Worm (Caenorhabditis elegans) whole organism, L4 larva: Measurements from ENCODE around the gene Y45G5AM.6.

Experiments used
- F37D6.2 ChIP-seq: sonication (generic microtip); optimal IDR thresholded peaks from 2 replicates; lab custom pipeline; 2016; ENCODE audit warnings: mild to moderate bottlenecking, missing genetic modification characterization, missing compliant biosample characterization
- R02D3.7 ChIP-seq: fragments of 150-350 bp; sonication (generic microtip); optimal IDR thresholded peaks from 3 replicates; lab custom pipeline; 2014; ENCODE audit warnings: missing biosample characterization, missing genetic modification characterization
- T20F7.1 ChIP-seq: fragments of 200-800 bp; sonication (Bioruptor generic); optimal IDR thresholded peaks from 2 replicates; lab custom pipeline; 2018; ENCODE audit warnings: mild to moderate bottlenecking, missing genetic modification characterization, missing compliant biosample characterization
- Y105C5A.15 ChIP-seq: fragments of 200-800 bp; sonication (Bioruptor generic); IDR thresholded peaks from 2 replicates; pipeline ENCODE4 v1.3.6; 2022; ENCODE audit warnings: missing genetic modification characterization, missing compliant biosample characterization
- ZK337.2 ChIP-seq: fragments of 200-800 bp; sonication (Bioruptor generic); IDR thresholded peaks from 2 replicates; pipeline ENCODE4 v1.3.6; 2022; ENCODE audit warnings: missing genetic modification reagents, missing genetic modification characterization, missing compliant biosample characterization
- arid-1 ChIP-seq: fragments of 200-800 bp; sonication (Bioruptor generic); conservative IDR thresholded peaks from 2 replicates; pipeline ENCODE4 v1.3.6; 2022; ENCODE audit warnings: missing genetic modification reagents, missing genetic modification characterization, missing compliant biosample characterization
- ceh-20 ChIP-seq: fragments of 200-800 bp; sonication (Bioruptor generic); IDR thresholded peaks from 2 replicates; pipeline ENCODE4 v1.3.6; 2022; ENCODE audit warnings: missing genetic modification reagents, missing genetic modification characterization, missing compliant biosample characterization
- ceh-32 ChIP-seq: sonication (generic microtip); optimal IDR thresholded peaks from 2 replicates; lab custom pipeline; 2016; ENCODE audit warnings: mild to moderate bottlenecking, missing genetic modification characterization, missing compliant biosample characterization; ENCODE audit not compliant: poor library complexity
- ces-1 ChIP-seq: fragments of 150-350 bp; sonication (generic microtip); optimal IDR thresholded peaks from 4 replicates; lab custom pipeline; 2014; ENCODE audit warnings: missing biosample characterization, missing genetic modification reagents, missing genetic modification characterization
- cey-2 ChIP-seq: sonication (generic microtip); optimal IDR thresholded peaks from 3 replicates; lab custom pipeline; 2017; ENCODE audit warnings: missing genetic modification characterization, mild to moderate bottlenecking, missing compliant biosample characterization, antibody characterized with exemption, borderline replicate concordance; ENCODE audit not compliant: insufficient read depth
- ctbp-1 ChIP-seq: fragments of 200-800 bp; sonication (Bioruptor generic); IDR thresholded peaks from 2 replicates; pipeline ENCODE4 v1.3.6; 2022; ENCODE audit warnings: missing genetic modification reagents, missing genetic modification characterization, missing compliant biosample characterization
- daf-19 ChIP-seq: fragments of 200-800 bp; sonication (Bioruptor generic); conservative IDR thresholded peaks from 2 replicates; pipeline ENCODE4 v1.3.6; 2022; ENCODE audit warnings: missing genetic modification characterization, missing compliant biosample characterization
- dmd-6 ChIP-seq: fragments of 200-800 bp; sonication (Bioruptor generic); IDR thresholded peaks from 2 replicates; pipeline ENCODE4 v1.3.6; 2022; ENCODE audit warnings: missing genetic modification reagents, missing genetic modification characterization, missing compliant biosample characterization
- dmd-8 ChIP-seq: fragments of 200-800 bp; sonication (Bioruptor generic); IDR thresholded peaks from 2 replicates; pipeline ENCODE4 v1.3.6; 2022; ENCODE audit warnings: missing genetic modification characterization, missing compliant biosample characterization
- dve-1 ChIP-seq: sonication (generic microtip); optimal IDR thresholded peaks from 2 replicates; lab custom pipeline; 2017; ENCODE audit warnings: antibody characterized with exemption, mild to moderate bottlenecking, missing genetic modification characterization, missing compliant biosample characterization; ENCODE audit not compliant: insufficient read depth
- egl-27 ChIP-seq: sonication (generic microtip); optimal IDR thresholded peaks from 3 replicates; lab custom pipeline; 2017; ENCODE audit warnings: missing biosample characterization, missing genetic modification reagents, missing genetic modification characterization
- hif-1 ChIP-seq, 2 experiments: sonication (generic microtip); optimal IDR thresholded peaks; 2 replicates each; lab custom pipeline; 2016 to 2017; ENCODE audit warnings: missing compliant biosample characterization in 2 of 2, missing genetic modification characterization in 2 of 2, missing genetic modification reagents in 2 of 2, missing genotype in 2 of 2, mild to moderate bottlenecking in 1 of 2
- lin-13 ChIP-seq: fragments of 150-350 bp; optimal IDR thresholded peaks from 2 replicates; lab custom pipeline; 2014; ENCODE audit warnings: missing biosample characterization, missing genetic modification reagents, missing genetic modification characterization
- lin-38 ChIP-seq: fragments of 200-800 bp; sonication (Bioruptor generic); IDR thresholded peaks from 2 replicates; pipeline ENCODE4 v1.3.6; 2022; ENCODE audit warnings: missing genetic modification reagents, missing genetic modification characterization, missing compliant biosample characterization
- mxl-2 ChIP-seq: fragments of 200-800 bp; sonication (Bioruptor generic); conservative IDR thresholded peaks from 2 replicates; pipeline ENCODE4 v1.3.6; 2022; ENCODE audit warnings: missing genetic modification reagents, missing genetic modification characterization, missing compliant biosample characterization
- nhr-102 ChIP-seq: sonication (generic microtip); optimal IDR thresholded peaks from 2 replicates; lab custom pipeline; 2016; ENCODE audit warnings: mild to moderate bottlenecking, missing genetic modification characterization, moderate library complexity, missing compliant biosample characterization
- nhr-111 ChIP-seq: fragments of 200-800 bp; sonication (Bioruptor generic); optimal IDR thresholded peaks from 2 replicates; lab custom pipeline; 2018; ENCODE audit warnings: mild to moderate bottlenecking, missing genetic modification characterization, missing compliant biosample characterization
- nhr-25 ChIP-seq: sonication (generic microtip); optimal IDR thresholded peaks from 2 replicates; lab custom pipeline; 2017; ENCODE audit warnings: missing genetic modification characterization, mild to moderate bottlenecking, missing compliant biosample characterization, antibody characterized with exemption, moderate library complexity, borderline replicate concordance; ENCODE audit not compliant: insufficient read depth
- nhr-42 ChIP-seq: fragments of 200-800 bp; sonication (Bioruptor generic); IDR thresholded peaks from 2 replicates; pipeline ENCODE4 v1.3.6; 2022; ENCODE audit warnings: missing genetic modification characterization, missing compliant biosample characterization
- nhr-6 ChIP-seq: fragments of 150-350 bp; optimal IDR thresholded peaks from 2 replicates; lab custom pipeline; 2014; ENCODE audit warnings: missing biosample characterization, missing genetic modification characterization
- pha-4 ChIP-seq, 2 experiments: fragments of 150-350 bp in 1 of 2; fragments of 200-800 bp in 1 of 2; sonication (Bioruptor generic) in 1 of 2; IDR thresholded peaks in 1 of 2; optimal IDR thresholded peaks in 1 of 2; 2 replicates each; pipeline versions ENCODE4 v1.3.6 to Lab custom; 2014 to 2022; ENCODE audit warnings: missing genetic modification characterization in 2 of 2, missing genetic modification reagents in 2 of 2, missing biosample characterization in 1 of 2, missing compliant biosample characterization in 1 of 2
- php-3 ChIP-seq: fragments of 200-800 bp; sonication (Bioruptor generic); IDR thresholded peaks from 2 replicates; pipeline ENCODE4 v1.3.6; 2022; ENCODE audit warnings: missing genetic modification reagents, missing genetic modification characterization, missing compliant biosample characterization
- rbr-2 ChIP-seq: sonication (generic microtip); optimal IDR thresholded peaks from 2 replicates; lab custom pipeline; 2016; ENCODE audit warnings: missing genotype, missing genetic modification characterization, missing compliant biosample characterization
- saeg-2 ChIP-seq: fragments of 200-800 bp; sonication (Bioruptor generic); IDR thresholded peaks from 2 replicates; pipeline ENCODE4 v1.3.6; 2022; ENCODE audit warnings: missing genetic modification reagents, missing genetic modification characterization, missing compliant biosample characterization
- set-16 ChIP-seq: fragments of 200-800 bp; sonication (Bioruptor generic); IDR thresholded peaks from 2 replicates; pipeline ENCODE4 v1.3.6; 2022; ENCODE audit warnings: missing genetic modification reagents, missing genetic modification characterization, missing compliant biosample characterization
- skn-1 ChIP-seq: fragments of 150-350 bp; optimal IDR thresholded peaks from 2 replicates; lab custom pipeline; 2014; ENCODE audit warnings: missing biosample characterization, missing genetic modification characterization
- unc-130 ChIP-seq: sonication (generic microtip); optimal IDR thresholded peaks from 2 replicates; lab custom pipeline; 2016; ENCODE audit warnings: missing genetic modification reagents, missing genetic modification characterization, missing compliant biosample characterization
- unc-39 ChIP-seq: sonication (generic microtip); optimal IDR thresholded peaks from 2 replicates; lab custom pipeline; 2017; ENCODE audit warnings: missing biosample characterization, missing genetic modification characterization
- vab-7 ChIP-seq: fragments of 200-800 bp; sonication (Bioruptor generic); IDR thresholded peaks from 2 replicates; pipeline ENCODE4 v1.3.6; 2022; ENCODE audit warnings: missing genetic modification reagents, missing genetic modification characterization, missing compliant biosample characterization
- zip-2 ChIP-seq: fragments of 150-350 bp; optimal IDR thresholded peaks from 2 replicates; lab custom pipeline; 2014; ENCODE audit warnings: missing biosample characterization, missing genetic modification characterization

The Y45G5AM.6 gene

DNA sequence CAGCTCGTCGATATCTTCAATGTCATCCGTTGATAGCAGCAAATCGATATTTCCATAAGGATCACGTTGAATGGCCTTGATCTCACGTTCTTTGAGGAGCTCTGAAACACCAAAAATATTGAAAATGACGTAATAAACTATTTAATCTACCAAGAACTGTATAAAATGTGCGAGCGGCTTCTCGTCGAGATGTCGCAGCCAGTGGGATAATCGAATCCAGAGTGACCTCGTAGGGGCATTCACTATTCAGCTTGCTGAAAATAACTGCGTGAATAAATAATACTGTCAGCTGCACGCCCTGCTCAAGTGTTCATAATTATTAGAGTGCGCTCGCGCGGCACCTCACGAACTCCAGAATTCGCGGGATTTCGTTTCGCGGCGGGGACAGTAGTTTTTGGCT lies 18.0 kb upstream of the Y45G5AM.6 start, which contains the start of gene Y45G5AM.7:
Gene Y45G5AM.7 (minus strand): TSS at position 101 of the 400 bp plus-strand sequence.
- TF ChIP-seq nhr-6 (tag; lab: Kevin White, UChicago) (no peak), dmd-8 (GFP tag; lab: Robert Waterston, UW) (no peak), pha-4 (GFP tag; IDR thresholded peaks at IDR 0.05; lab: Robert Waterston, UW) (no peak), pha-4 (tag; optimal IDR thresholded peaks at IDR 0.05; lab: Kevin White, UChicago) (no peak), saeg-2 (GFP tag; lab: Robert Waterston, UW) (no peak), nhr-25 (tag; lab: Kevin White, UChicago) (no peak), php-3 (GFP tag; lab: Robert Waterston, UW) (no peak), egl-27 (tag; lab: Kevin White, UChicago) (no peak), hif-1 (tag; optimal IDR thresholded peaks at IDR 0.05; lab: Kevin White, UChicago) (no peak), lin-13 (no peak), cey-2 (no peak), ces-1 (GFP tag; lab: Kevin White, UChicago) (no peak), skn-1 (no peak), nhr-42 (GFP tag; lab: Robert Waterston, UW) (no peak), ceh-32 (tag; lab: Kevin White, UChicago) (no peak), unc-39 (tag; lab: Kevin White, UChicago) (no peak), zip-2 (tag; lab: Kevin White, UChicago) (no peak), vab-7 (GFP tag; lab: Robert Waterston, UW) (no peak), ZK337.2 (GFP tag; lab: Robert Waterston, UW) (no peak), T20F7.1 (GFP tag; lab: Kevin White, UChicago) (no peak)

DNA sequence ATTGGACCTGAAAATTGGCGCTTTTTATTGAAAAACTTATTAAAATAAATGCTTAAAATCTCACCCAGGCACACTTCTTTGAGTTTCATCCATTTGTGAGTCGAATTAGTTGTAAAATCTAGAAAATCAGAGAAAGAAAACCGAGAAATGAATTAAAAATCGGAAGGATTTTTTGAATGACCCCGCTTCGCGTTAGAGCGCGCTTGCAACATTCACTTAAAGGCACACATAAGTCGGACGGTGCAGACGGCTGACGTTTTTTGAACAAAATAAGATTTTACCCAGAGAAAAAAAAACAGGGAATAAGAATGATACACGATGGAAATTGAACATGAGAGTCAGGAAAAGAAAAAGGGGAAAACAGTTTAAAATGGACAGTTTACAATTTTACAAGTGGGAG lies 17.6 kb upstream of the Y45G5AM.6 start:
- TF ChIP-seq ctbp-1 (no peak), lin-38 (GFP tag; lab: Robert Waterston, UW) (peak; percentile 83), unc-130 (GFP tag; lab: Kevin White, UChicago) (no peak), nhr-102 (tag; lab: Kevin White, UChicago) (no peak)
- TF ChIP-seq, all 104 proteins: peak for 1

DNA sequence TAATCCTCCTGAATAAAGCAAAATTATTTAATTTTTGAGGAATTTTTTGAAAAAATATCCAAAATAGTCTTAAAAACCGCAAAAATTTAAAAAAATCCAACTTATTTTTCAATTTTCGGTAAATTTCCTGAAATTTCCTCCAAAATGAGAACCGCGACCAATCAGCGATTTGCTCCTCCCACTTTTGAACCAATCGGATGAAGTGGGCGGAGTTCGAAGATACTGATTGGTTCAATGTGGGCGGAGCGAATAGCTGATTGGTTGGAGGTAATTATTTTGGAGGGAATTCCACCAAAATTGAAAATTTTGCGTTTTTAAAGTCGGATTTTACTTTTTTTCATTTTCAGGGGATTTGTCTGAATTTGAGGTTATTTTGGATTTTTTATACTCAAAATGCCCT lies 15.9 kb upstream of the Y45G5AM.6 start:
- TF ChIP-seq ces-1 (GFP tag; lab: Kevin White, UChicago) = no peak
- TF ChIP-seq mxl-2 (GFP tag; lab: Robert Waterston, UW) = no peak
- no peak for TF ChIP-seq F37D6.2 (tag; lab: Kevin White, UChicago)
- TF ChIP-seq php-3 (GFP tag; lab: Robert Waterston, UW) = no peak
- no peak for TF ChIP-seq ctbp-1
- no peak for TF ChIP-seq rbr-2
- TF ChIP-seq ceh-20 = no peak
- TF ChIP-seq set-16 (GFP tag; lab: Robert Waterston, UW) = no peak
- TF ChIP-seq arid-1 = no peak
- no peak for TF ChIP-seq daf-19 (GFP tag; lab: Robert Waterston, UW)
- TF ChIP-seq Y105C5A.15 (GFP tag; lab: Robert Waterston, UW) = no peak
- TF ChIP-seq R02D3.7 (tag; lab: Kevin White, UChicago) = no peak
- no peak for TF ChIP-seq nhr-111 (GFP tag; lab: Kevin White, UChicago)
- TF ChIP-seq dve-1 (tag; lab: Kevin White, UChicago) = no peak
- TF ChIP-seq ZK337.2 (GFP tag; lab: Robert Waterston, UW) = no peak
- no peak for TF ChIP-seq dmd-6 (GFP tag; lab: Robert Waterston, UW)
- no peak for TF ChIP-seq nhr-42 (GFP tag; lab: Robert Waterston, UW)
- TF ChIP-seq, all 104 proteins: peak for 0
